Fruit fly (Drosophila melanogaster): ENCODE measurements around the gene KaiR1D.

Gene KaiR1D

DNA sequence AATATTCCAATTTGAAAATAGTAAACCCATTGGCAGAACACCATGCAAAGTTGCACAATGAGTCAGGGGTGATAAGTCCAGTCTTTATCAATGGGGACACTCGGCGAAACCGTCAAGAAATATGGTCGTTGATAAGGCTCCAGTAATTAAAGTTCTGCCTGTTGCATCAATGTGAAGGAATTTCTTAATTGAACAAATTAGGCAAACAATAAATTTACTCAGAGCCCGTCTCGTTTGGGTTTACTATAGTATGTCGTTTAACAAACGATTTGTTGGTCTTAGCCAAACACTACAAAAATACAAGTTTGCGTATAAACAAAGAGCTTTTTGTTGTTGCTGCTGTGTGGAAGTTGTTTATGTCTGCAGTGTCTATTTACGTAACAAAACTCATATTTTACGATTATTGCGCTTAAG, 31.3 kb downstream of the KaiR1D start (continued):
- TF ChIP-seq unc-4 (GFP tag; IDR thresholded peaks at IDR 0.05; ENCODE audit: partially characterized antibody) (no peak), CG8944 (GFP tag; optimal IDR thresholded peaks at IDR 0.05) (no peak), CG2712 (tag; optimal IDR thresholded peaks at IDR 0.05) (no peak), CG31388 (GFP tag; optimal IDR thresholded peaks at IDR 0.05) (no peak), emc (GFP tag; optimal IDR thresholded peaks at IDR 0.05) (peak; percentile 9), Lpt (GFP tag; optimal IDR thresholded peaks at IDR 0.05) (no peak), Abd-B (GFP tag; optimal IDR thresholded peaks at IDR 0.05) (no peak), dmrt11E (tag; optimal IDR thresholded peaks at IDR 0.05) (no peak), so (GFP tag; IDR thresholded peaks at IDR 0.05) (no peak), Sry-δ (GFP tag; optimal IDR thresholded peaks at IDR 0.05) (no peak), CG10654 (GFP tag; optimal IDR thresholded peaks at IDR 0.05) (no peak), Gug (GFP tag; IDR thresholded peaks at IDR 0.05) (no peak), CG11085 (GFP tag; IDR thresholded peaks at IDR 0.05) (no peak), nau (GFP tag; optimal IDR thresholded peaks at IDR 0.05) (peak; percentile 78), chif (GFP tag; optimal IDR thresholded peaks at IDR 0.05) (peak in 1 of 2 experiments; percentile 53), ham (GFP tag; IDR thresholded peaks at IDR 0.05) (no peak), MBD-R2 (GFP tag; IDR thresholded peaks at IDR 0.05) (no peak), wor (GFP tag; IDR thresholded peaks at IDR 0.05) (no peak), ro (GFP tag; IDR thresholded peaks at IDR 0.05) (no peak), tup (GFP tag; optimal IDR thresholded peaks at IDR 0.05) (no peak), Fer1 (GFP tag; optimal IDR thresholded peaks at IDR 0.05) (peak; percentile 59), NfI (GFP tag; optimal IDR thresholded peaks at IDR 0.05) (peak; percentile 6), CG33557 (GFP tag; optimal IDR thresholded peaks at IDR 0.05) (no peak), CG18599 (GFP tag; optimal IDR thresholded peaks at IDR 0.05) (peak; percentile 40), CG5245 (GFP tag; optimal IDR thresholded peaks at IDR 0.05) (no peak), CG33213 (GFP tag; optimal IDR thresholded peaks at IDR 0.05) (peak; percentile 37), CG8281 (tag; optimal IDR thresholded peaks at IDR 0.05) (peak; percentile 36), pum (GFP tag; optimal IDR thresholded peaks at IDR 0.05) (no peak), CG17359 (tag; optimal IDR thresholded peaks at IDR 0.05) (peak; percentile 66), gcm2 (GFP tag; optimal IDR thresholded peaks at IDR 0.05) (peak; percentile 25), CG6175 (GFP tag; IDR thresholded peaks at IDR 0.05) (0 out of 3 replicates have a peak, but pooled peaks have one; percentile 32), toy (GFP tag; IDR thresholded peaks at IDR 0.05) (no peak), pita (GFP tag; optimal IDR thresholded peaks at IDR 0.05) (no peak), lmd (GFP tag; IDR thresholded peaks at IDR 0.05) (no peak), CG34376 (GFP tag; optimal IDR thresholded peaks at IDR 0.05) (peak; percentile 22), Tbp (GFP tag; optimal IDR thresholded peaks at IDR 0.05) (no peak), gce (GFP tag; IDR thresholded peaks at IDR 0.05) (peak; percentile 64; the same call in 1 of the 3 replicates), CG12942 (GFP tag; optimal IDR thresholded peaks at IDR 0.05) (no peak), CG4424 (GFP tag; optimal IDR thresholded peaks at IDR 0.05) (peak; percentile 26), az2 (GFP tag; optimal IDR thresholded peaks at IDR 0.05) (no peak), HHEX (GFP tag; optimal IDR thresholded peaks at IDR 0.05) (peak; percentile 63), Deaf1 (tag; optimal IDR thresholded peaks at IDR 0.05) (no peak), jumu (GFP tag; optimal IDR thresholded peaks at IDR 0.05) (no peak), NK7.1 (GFP tag; optimal IDR thresholded peaks at IDR 0.05) (peak; percentile 29), onecut (GFP tag; IDR thresholded peaks at IDR 0.05) (no peak), Dll (GFP tag; IDR thresholded peaks at IDR 0.05; ENCODE audit: partially characterized antibody) (no peak), cad (GFP tag; optimal IDR thresholded peaks at IDR 0.05) (no peak), CG4854 (GFP tag; optimal IDR thresholded peaks at IDR 0.05) (no peak), Dfd (GFP tag; optimal IDR thresholded peaks at IDR 0.05) (no peak), CG7271 (tag; optimal IDR thresholded peaks at IDR 0.05) (peak; percentile 29), run (tag; optimal IDR thresholded peaks at IDR 0.05) (no peak), Six4 (GFP tag; optimal IDR thresholded peaks at IDR 0.05) (no peak)

Measured in whole organism, embryonic.